Worm (Caenorhabditis elegans) whole organism, L4 larva: ENCODE data around the gene F23B2.10.

Experiments used
- F26F4.8 ChIP-seq: fragments of 200-800 bp; sonication (Bioruptor generic); conservative IDR thresholded peaks from 2 replicates; pipeline ENCODE4 v1.3.6; 2022; ENCODE audit warnings: missing genetic modification characterization, missing compliant biosample characterization
- F49E8.2 ChIP-seq: sonication (generic microtip); optimal IDR thresholded peaks from 2 replicates; lab custom pipeline; 2016; ENCODE audit warnings: missing compliant biosample characterization, mild to moderate bottlenecking, missing genetic modification characterization, borderline replicate concordance
- T26A8.4 ChIP-seq: fragments of 200-800 bp; sonication (Bioruptor generic); IDR thresholded peaks from 2 replicates; pipeline ENCODE4 v1.3.6; 2022; ENCODE audit warnings: missing genetic modification characterization, missing compliant biosample characterization
- Y105C5A.15 ChIP-seq: fragments of 200-800 bp; sonication (Bioruptor generic); IDR thresholded peaks from 2 replicates; pipeline ENCODE4 v1.3.6; 2022; ENCODE audit warnings: missing genetic modification characterization, missing compliant biosample characterization
- Y48G9A.11 ChIP-seq: fragments of 200-800 bp; sonication (Bioruptor generic); IDR thresholded peaks from 2 replicates; pipeline ENCODE4 v1.3.6; 2022; ENCODE audit warnings: missing genetic modification reagents, missing genetic modification characterization, missing compliant biosample characterization
- aha-1 ChIP-seq: fragments of 150-350 bp; peaks from one replicate; lab custom pipeline; 2014; ENCODE audit warnings: missing biosample characterization, missing genetic modification characterization
- arid-1 ChIP-seq: fragments of 200-800 bp; sonication (Bioruptor generic); conservative IDR thresholded peaks from 2 replicates; pipeline ENCODE4 v1.3.6; 2022; ENCODE audit warnings: missing genetic modification reagents, missing genetic modification characterization, missing compliant biosample characterization
- ceh-32 ChIP-seq: sonication (generic microtip); optimal IDR thresholded peaks from 2 replicates; lab custom pipeline; 2016; ENCODE audit warnings: mild to moderate bottlenecking, missing genetic modification characterization, missing compliant biosample characterization; ENCODE audit not compliant: poor library complexity
- daf-16 ChIP-seq, 3 experiments: sonication (generic microtip); optimal IDR thresholded peaks; 2 replicates each; lab custom pipeline; 2016 to 2017; ENCODE audit warnings: missing genetic modification characterization in 3 of 3, missing genetic modification reagents in 3 of 3, mild to moderate bottlenecking in 2 of 3, missing compliant biosample characterization in 2 of 3, missing biosample characterization in 1 of 3, moderate library complexity in 1 of 3
- daf-19 ChIP-seq: fragments of 200-800 bp; sonication (Bioruptor generic); conservative IDR thresholded peaks from 2 replicates; pipeline ENCODE4 v1.3.6; 2022; ENCODE audit warnings: missing genetic modification characterization, missing compliant biosample characterization
- dmd-8 ChIP-seq: fragments of 200-800 bp; sonication (Bioruptor generic); IDR thresholded peaks from 2 replicates; pipeline ENCODE4 v1.3.6; 2022; ENCODE audit warnings: missing genetic modification characterization, missing compliant biosample characterization
- hif-1 ChIP-seq, 2 experiments: sonication (generic microtip); optimal IDR thresholded peaks; 2 replicates each; lab custom pipeline; 2016 to 2017; ENCODE audit warnings: missing compliant biosample characterization in 2 of 2, missing genetic modification characterization in 2 of 2, missing genetic modification reagents in 2 of 2, missing genotype in 2 of 2, mild to moderate bottlenecking in 1 of 2
- hlh-11 ChIP-seq: fragments of 200-800 bp; sonication (Bioruptor generic); optimal IDR thresholded peaks from 2 replicates; lab custom pipeline; 2018; ENCODE audit warnings: mild to moderate bottlenecking, missing genetic modification characterization, missing compliant biosample characterization
- hlh-30 ChIP-seq: sonication (generic microtip); optimal IDR thresholded peaks from 2 replicates; lab custom pipeline; 2017; ENCODE audit warnings: antibody characterized with exemption, mild to moderate bottlenecking, missing genetic modification characterization, missing compliant biosample characterization; ENCODE audit not compliant: insufficient read depth
- hmg-1.1 ChIP-seq: fragments of 200-800 bp; sonication (Bioruptor generic); IDR thresholded peaks from 2 replicates; pipeline ENCODE4 v1.3.6; 2022; ENCODE audit warnings: missing genetic modification reagents, missing genetic modification characterization, missing compliant biosample characterization
- jun-1 ChIP-seq: fragments of 150-350 bp; optimal IDR thresholded peaks from 2 replicates; lab custom pipeline; 2014; ENCODE audit warnings: missing biosample characterization, missing genetic modification reagents, missing genetic modification characterization
- lim-7 ChIP-seq: fragments of 200-800 bp; sonication (Bioruptor generic); IDR thresholded peaks from 2 replicates; pipeline ENCODE4 v1.3.6; 2022; ENCODE audit warnings: missing genetic modification characterization, missing compliant biosample characterization
- lin-13 ChIP-seq: fragments of 150-350 bp; optimal IDR thresholded peaks from 2 replicates; lab custom pipeline; 2014; ENCODE audit warnings: missing biosample characterization, missing genetic modification reagents, missing genetic modification characterization
- lin-38 ChIP-seq: fragments of 200-800 bp; sonication (Bioruptor generic); IDR thresholded peaks from 2 replicates; pipeline ENCODE4 v1.3.6; 2022; ENCODE audit warnings: missing genetic modification reagents, missing genetic modification characterization, missing compliant biosample characterization
- lir-3 ChIP-seq: sonication (generic microtip); optimal IDR thresholded peaks from 2 replicates; lab custom pipeline; 2016; ENCODE audit warnings: mild to moderate bottlenecking, missing genetic modification characterization, missing compliant biosample characterization
- mdl-1 ChIP-seq, 2 experiments: fragments of 150-350 bp in 1 of 2; sonication (generic microtip) in 1 of 2; optimal IDR thresholded peaks; 2 replicates each; lab custom pipeline; 2014 to 2017; ENCODE audit warnings: missing biosample characterization in 2 of 2, missing genetic modification characterization in 2 of 2
- mep-1 ChIP-seq: fragments of 150-350 bp; sonication (generic microtip); optimal IDR thresholded peaks from 3 replicates; lab custom pipeline; 2014; ENCODE audit warnings: missing biosample characterization, missing genetic modification characterization
- mxl-3 ChIP-seq: fragments of 200-800 bp; sonication (Bioruptor generic); optimal IDR thresholded peaks from 2 replicates; lab custom pipeline; 2018; ENCODE audit warnings: mild to moderate bottlenecking, missing genetic modification characterization, missing compliant biosample characterization
- nhr-102 ChIP-seq: sonication (generic microtip); optimal IDR thresholded peaks from 2 replicates; lab custom pipeline; 2016; ENCODE audit warnings: mild to moderate bottlenecking, missing genetic modification characterization, moderate library complexity, missing compliant biosample characterization
- nhr-25 ChIP-seq: sonication (generic microtip); optimal IDR thresholded peaks from 2 replicates; lab custom pipeline; 2017; ENCODE audit warnings: missing genetic modification characterization, mild to moderate bottlenecking, missing compliant biosample characterization, antibody characterized with exemption, moderate library complexity, borderline replicate concordance; ENCODE audit not compliant: insufficient read depth
- nhr-28 ChIP-seq: fragments of 150-350 bp; optimal IDR thresholded peaks from 2 replicates; lab custom pipeline; 2014; ENCODE audit warnings: missing biosample characterization, missing genetic modification characterization
- nhr-41 ChIP-seq: fragments of 200-800 bp; sonication (Bioruptor generic); IDR thresholded peaks from 2 replicates; pipeline ENCODE4 v1.3.6; 2022; ENCODE audit warnings: missing genetic modification reagents, missing genetic modification characterization, missing compliant biosample characterization
- nhr-42 ChIP-seq: fragments of 200-800 bp; sonication (Bioruptor generic); IDR thresholded peaks from 2 replicates; pipeline ENCODE4 v1.3.6; 2022; ENCODE audit warnings: missing genetic modification characterization, missing compliant biosample characterization
- nhr-6 ChIP-seq: fragments of 150-350 bp; optimal IDR thresholded peaks from 2 replicates; lab custom pipeline; 2014; ENCODE audit warnings: missing biosample characterization, missing genetic modification characterization
- pha-4 ChIP-seq, 2 experiments: fragments of 150-350 bp in 1 of 2; fragments of 200-800 bp in 1 of 2; sonication (Bioruptor generic) in 1 of 2; IDR thresholded peaks in 1 of 2; optimal IDR thresholded peaks in 1 of 2; 2 replicates each; pipeline versions ENCODE4 v1.3.6 to Lab custom; 2014 to 2022; ENCODE audit warnings: missing genetic modification characterization in 2 of 2, missing genetic modification reagents in 2 of 2, missing biosample characterization in 1 of 2, missing compliant biosample characterization in 1 of 2
- php-3 ChIP-seq: fragments of 200-800 bp; sonication (Bioruptor generic); IDR thresholded peaks from 2 replicates; pipeline ENCODE4 v1.3.6; 2022; ENCODE audit warnings: missing genetic modification reagents, missing genetic modification characterization, missing compliant biosample characterization
- pqm-1 ChIP-seq: sonication (generic microtip); optimal IDR thresholded peaks from 2 replicates; lab custom pipeline; 2017; ENCODE audit warnings: missing biosample characterization, missing genetic modification characterization
- skn-1 ChIP-seq: fragments of 150-350 bp; optimal IDR thresholded peaks from 2 replicates; lab custom pipeline; 2014; ENCODE audit warnings: missing biosample characterization, missing genetic modification characterization
- snpc-1.2 ChIP-seq: fragments of 200-800 bp; sonication (Bioruptor generic); IDR thresholded peaks from 2 replicates; pipeline ENCODE4 v1.3.6; 2022; ENCODE audit warnings: missing genetic modification reagents, missing genetic modification characterization, missing compliant biosample characterization
- spr-3 ChIP-seq: fragments of 200-800 bp; sonication (Bioruptor generic); optimal IDR thresholded peaks from 2 replicates; lab custom pipeline; 2018; ENCODE audit warnings: mild to moderate bottlenecking, missing genetic modification characterization, missing compliant biosample characterization
- unc-130 ChIP-seq: sonication (generic microtip); optimal IDR thresholded peaks from 2 replicates; lab custom pipeline; 2016; ENCODE audit warnings: missing genetic modification reagents, missing genetic modification characterization, missing compliant biosample characterization
- vab-7 ChIP-seq: fragments of 200-800 bp; sonication (Bioruptor generic); IDR thresholded peaks from 2 replicates; pipeline ENCODE4 v1.3.6; 2022; ENCODE audit warnings: missing genetic modification reagents, missing genetic modification characterization, missing compliant biosample characterization
- zfp-2 ChIP-seq: sonication (generic microtip); optimal IDR thresholded peaks from 2 replicates; lab custom pipeline; 2016; ENCODE audit warnings: mild to moderate bottlenecking, missing genetic modification characterization, missing compliant biosample characterization
- zfp-3 ChIP-seq: fragments of 200-800 bp; sonication (Bioruptor generic); conservative IDR thresholded peaks from 2 replicates; pipeline ENCODE4 v1.3.6; 2022; ENCODE audit warnings: missing genetic modification reagents, missing genetic modification characterization, missing compliant biosample characterization

F23B2.10 gene

DNA sequence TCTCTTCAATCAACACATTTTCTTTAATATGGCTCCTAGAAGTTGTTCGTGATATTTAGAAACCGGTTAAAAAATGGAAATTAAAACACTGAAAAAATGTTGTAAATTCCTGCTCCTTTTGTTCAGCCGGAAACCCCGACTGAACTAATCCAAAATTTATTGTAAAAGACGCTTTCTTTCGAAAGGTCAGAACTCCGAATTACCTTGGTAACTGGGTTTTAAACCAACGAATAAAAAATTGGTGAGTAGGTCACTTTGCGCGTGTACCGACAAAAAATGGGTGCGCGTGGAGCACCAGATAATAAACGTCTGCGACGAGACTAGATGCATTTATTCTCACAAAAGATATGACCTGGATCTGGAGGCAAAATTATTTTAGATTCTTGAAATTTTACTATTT lies 23.6 kb downstream of the F23B2.10 start:
- TF ChIP-seq pha-4 (GFP tag; IDR thresholded peaks at IDR 0.05; lab: Robert Waterston, UW), result no peak
- no peak for TF ChIP-seq pha-4 (tag; optimal IDR thresholded peaks at IDR 0.05; lab: Kevin White, UChicago)
- TF ChIP-seq F49E8.2 (tag; lab: Kevin White, UChicago), result peak; percentile 51
- 0 out of 2 replicates have a peak, but pooled peaks have one; percentile 18 for TF ChIP-seq php-3 (GFP tag; lab: Robert Waterston, UW)
- peak; percentile 57 for TF ChIP-seq Y48G9A.11 (GFP tag; lab: Robert Waterston, UW)
- no peak for TF ChIP-seq jun-1
- TF ChIP-seq daf-19 (GFP tag; lab: Robert Waterston, UW), result no peak
- TF ChIP-seq arid-1, result peak; percentile 70
- TF ChIP-seq lin-38 (GFP tag; lab: Robert Waterston, UW), result peak; percentile 33
- peak; percentile 13 for TF ChIP-seq lin-13
- no peak for TF ChIP-seq daf-16 (GFP tag; optimal IDR thresholded peaks at IDR 0.05; lab: Kevin White, UChicago)
- peak; percentile 19 for TF ChIP-seq daf-16 (tag; optimal IDR thresholded peaks at IDR 0.05; lab: Kevin White, UChicago)
- 0 out of 2 replicates have a peak, but pooled peaks have one; percentile 26 for TF ChIP-seq nhr-41 (GFP tag; lab: Robert Waterston, UW)
- TF ChIP-seq snpc-1.2, result peak; percentile 88
- TF ChIP-seq lir-3 (tag; lab: Kevin White, UChicago), result no peak
- 0 out of 2 replicates have a peak, but pooled peaks have one; percentile 11 for TF ChIP-seq Y105C5A.15
- TF ChIP-seq lim-7, result 0 out of 2 replicates have a peak, but pooled peaks have one; percentile 43
- TF ChIP-seq spr-3, result no peak
- 0 out of 2 replicates have a peak, but pooled peaks have one; percentile 27 for TF ChIP-seq zfp-3 (GFP tag; lab: Robert Waterston, UW)
- peak; percentile 30 for TF ChIP-seq nhr-102 (tag; lab: Kevin White, UChicago)
- peak; percentile 73 for TF ChIP-seq T26A8.4 (GFP tag; lab: Robert Waterston, UW)

- peak in 1 of 2 experiments; percentile 23 for TF ChIP-seq hif-1 (tag; optimal IDR thresholded peaks at IDR 0.05; lab: Kevin White, UChicago)
- TF ChIP-seq pha-4 (GFP tag; IDR thresholded peaks at IDR 0.05; lab: Robert Waterston, UW), result no peak
- no peak for TF ChIP-seq pha-4 (tag; optimal IDR thresholded peaks at IDR 0.05; lab: Kevin White, UChicago)
- peak; percentile 62 to 84 for TF ChIP-seq mdl-1 (tag; optimal IDR thresholded peaks at IDR 0.05; lab: Kevin White, UChicago)
- TF ChIP-seq mxl-3 (GFP tag; lab: Kevin White, UChicago), result peak; percentile 67
- TF ChIP-seq hmg-1.1, result 0 out of 2 replicates have a peak, but pooled peaks have one; percentile 41
- TF ChIP-seq vab-7, result no peak
- TF ChIP-seq F49E8.2 (tag; lab: Kevin White, UChicago), result no peak
- no peak for TF ChIP-seq dmd-8 (GFP tag; lab: Robert Waterston, UW)
- peak; percentile 81 for TF ChIP-seq aha-1 (tag; lab: Kevin White, UChicago)
- peak; percentile 72 for TF ChIP-seq hlh-30
- peak; percentile 74 for TF ChIP-seq nhr-28 (tag; lab: Kevin White, UChicago)
- peak; percentile 51 for TF ChIP-seq nhr-25
- TF ChIP-seq zfp-2 (tag; lab: Kevin White, UChicago), result no peak
- no peak for TF ChIP-seq F26F4.8 (GFP tag; lab: Robert Waterston, UW)
- TF ChIP-seq mep-1 (tag; lab: Kevin White, UChicago), result peak; percentile 58
- TF ChIP-seq Y105C5A.15, result no peak
- peak; percentile 56 for TF ChIP-seq hlh-11 (tag; lab: Kevin White, UChicago)
Measured at ce11 chrIV:9121545-9121944, 32.6 kb downstream of the F23B2.10 start.

ce11 chrIV:9120220-9120619 lies 33.9 kb downstream of the F23B2.10 start:
- TF ChIP-seq aha-1 (tag; lab: Kevin White, UChicago), result peak; percentile 91
- TF ChIP-seq pqm-1 (tag; lab: Kevin White, UChicago), result no peak
- no peak for TF ChIP-seq unc-130 (GFP tag; lab: Kevin White, UChicago)
- TF ChIP-seq skn-1 (tag; lab: Kevin White, UChicago), result no peak
- no peak for TF ChIP-seq nhr-42 (GFP tag; lab: Robert Waterston, UW)
- TF ChIP-seq nhr-6 (tag; lab: Kevin White, UChicago), result no peak
- TF ChIP-seq ceh-32 (tag; lab: Kevin White, UChicago), result no peak
